Worm (Caenorhabditis elegans): ENCODE data around the gene pgp-10.
A peak's percentile ranks its signal among the peaks of the same experiment; 100 is the strongest.

pgp-10 gene

ce11 chrX:7140682-7141254, 18.1 kb upstream of the pgp-10 start:
- TF ChIP-seq elt-2 (tag; optimal IDR thresholded peaks at IDR 0.05) (peak; percentile 16), nhr-23 (tag; optimal IDR thresholded peaks at IDR 0.05) (no peak)

ce11 chrX:7143515-7143914, 15.3 kb upstream of the pgp-10 start, which contains the start of gene alh-10:
alh-10 (minus strand) TSS chrX:7143641.
- TF ChIP-seq nhr-25 (tag; optimal IDR thresholded peaks at IDR 0.05) = peak; percentile 62
- TF ChIP-seq pqm-1 (tag; optimal IDR thresholded peaks at IDR 0.05) = peak; percentile 22
- TF ChIP-seq mdl-1 (tag; optimal IDR thresholded peaks at IDR 0.05) = no peak

ce11 chrX:7149670-7150069, 9.2 kb upstream of the pgp-10 start:
- TF ChIP-seq pqm-1 (tag; optimal IDR thresholded peaks at IDR 0.05) (no peak), elt-3 (tag; optimal IDR thresholded peaks at IDR 0.05) (no peak), nhr-25 (tag; optimal IDR thresholded peaks at IDR 0.05) (no peak), nfya-1 (tag; optimal IDR thresholded peaks at IDR 0.05; ENCODE audit: insufficient read depth) (no peak), nhr-76 (tag; optimal IDR thresholded peaks at IDR 0.05) (no peak), nhr-23 (tag; optimal IDR thresholded peaks at IDR 0.05) (no peak), hmg-11 (tag; optimal IDR thresholded peaks at IDR 0.05) (no peak), ceh-28 (tag; optimal IDR thresholded peaks at IDR 0.05) (no peak), elt-2 (tag; optimal IDR thresholded peaks at IDR 0.05) (no peak), nhr-11 (tag; optimal IDR thresholded peaks at IDR 0.05) (no peak), pha-4 (tag; optimal IDR thresholded peaks at IDR 0.05) (no peak), daf-12 (tag; optimal IDR thresholded peaks at IDR 0.05) (no peak), eor-1 (tag; optimal IDR thresholded peaks at IDR 0.05) (no peak), ztf-4 (tag; optimal IDR thresholded peaks at IDR 0.05) (no peak), unc-62 (GFP tag; optimal IDR thresholded peaks at IDR 0.05) (no peak), lin-39 (tag; optimal IDR thresholded peaks at IDR 0.05) (no peak), elt-1 (tag; optimal IDR thresholded peaks at IDR 0.05) (no peak)

ce11 chrX:7151189-7151857, 7.5 kb upstream of the pgp-10 start, which contains the start of gene lam-2:
lam-2 (minus strand) TSS chrX:7151239.
- TF ChIP-seq ZK546.5 (tag; optimal IDR thresholded peaks at IDR 0.05) (no peak), pha-4 (tag; optimal IDR thresholded peaks at IDR 0.05) (peak; percentile 8)

ce11 chrX:7151976-7152528, 6.8 kb upstream of the pgp-10 start:
- no peak for TF ChIP-seq nhr-11 (tag; optimal IDR thresholded peaks at IDR 0.05)
- no peak for TF ChIP-seq nhr-77 (tag; optimal IDR thresholded peaks at IDR 0.05)
- TF ChIP-seq sea-2 (GFP tag; optimal IDR thresholded peaks at IDR 0.05) = no peak

ce11 chrX:7153460-7153859, 5.4 kb upstream of the pgp-10 start:
- peak; percentile 25 for TF ChIP-seq egl-5 (tag; optimal IDR thresholded peaks at IDR 0.05)
- no peak for TF ChIP-seq skn-1 (tag; optimal IDR thresholded peaks at IDR 0.05)

- no peak for TF ChIP-seq pha-4 (tag; optimal IDR thresholded peaks at IDR 0.05)
- TF ChIP-seq fos-1 (tag; optimal IDR thresholded peaks at IDR 0.05) = no peak
- no peak for TF ChIP-seq lin-15B (tag; optimal IDR thresholded peaks at IDR 0.05)
- TF ChIP-seq nhr-11 (tag; optimal IDR thresholded peaks at IDR 0.05) = no peak
- TF ChIP-seq tbx-2 (tag; optimal IDR thresholded peaks at IDR 0.05) = no peak
- TF ChIP-seq elt-3 (tag; optimal IDR thresholded peaks at IDR 0.05) = peak in 2 of 3 experiments; percentile 47 to 57
Measured at ce11 chrX:7155879-7156278, 3.0 kb upstream of the pgp-10 start, which contains the start of gene C54D1.7. C54D1.7 (minus strand) TSS chrX:7156035.

ce11 chrX:7157483-7157882, 1.4 kb upstream of the pgp-10 start:
- TF ChIP-seq nhr-11 (tag; optimal IDR thresholded peaks at IDR 0.05) (no peak), skn-1 (tag; optimal IDR thresholded peaks at IDR 0.05) (no peak), nhr-23 (tag; optimal IDR thresholded peaks at IDR 0.05) (peak; percentile 46), hmg-11 (tag; optimal IDR thresholded peaks at IDR 0.05) (no peak)
